Fruit fly (Drosophila melanogaster) whole organism, adult: ENCODE data around the gene pod1.
A peak's percentile ranks its signal among the peaks of the same experiment; 100 is the strongest.

Experiments used
- CG11617 ChIP-seq: fragments of 200-800 bp; sonication (Bioruptor generic); optimal IDR thresholded peaks from 2 replicates; lab custom pipeline; 2017; ENCODE audit warnings: mild to moderate bottlenecking, missing biosample characterization, missing genetic modification reagents, missing genetic modification characterization
- CG12768 ChIP-seq: fragments of 200-800 bp; sonication (Bioruptor generic); optimal IDR thresholded peaks from 2 replicates; lab custom pipeline; 2017; ENCODE audit warnings: missing biosample characterization, missing genetic modification characterization, mild to moderate bottlenecking, moderate library complexity, missing genetic modification reagents
- CG14711 ChIP-seq: fragments of 200-800 bp; sonication (Bioruptor generic); optimal IDR thresholded peaks from 2 replicates; lab custom pipeline; 2018; ENCODE audit warnings: missing biosample characterization, mild to moderate bottlenecking, missing genetic modification characterization, moderate library complexity
- CG1620 ChIP-seq: fragments of 200-800 bp; sonication (Bioruptor generic); optimal IDR thresholded peaks from 2 replicates; lab custom pipeline; 2016; ENCODE audit warnings: missing biosample characterization, missing genetic modification characterization
- CG33017 ChIP-seq: fragments of 200-800 bp; sonication (Bioruptor generic); optimal IDR thresholded peaks from 2 replicates; lab custom pipeline; 2018; ENCODE audit warnings: missing biosample characterization, mild to moderate bottlenecking, missing genetic modification characterization, moderate library complexity
- CG5204 ChIP-seq: fragments of 200-800 bp; sonication (Bioruptor generic); optimal IDR thresholded peaks from 2 replicates; lab custom pipeline; 2016; ENCODE audit warnings: missing biosample characterization, missing genetic modification characterization
- CG7045 ChIP-seq: fragments of 200-800 bp; sonication (Bioruptor generic); optimal IDR thresholded peaks from 2 replicates; lab custom pipeline; 2017; ENCODE audit warnings: missing biosample characterization, mild to moderate bottlenecking, missing genetic modification characterization
- CG7101 ChIP-seq: fragments of 200-800 bp; sonication (Bioruptor generic); optimal IDR thresholded peaks from 2 replicates; lab custom pipeline; 2018; ENCODE audit warnings: missing biosample characterization, mild to moderate bottlenecking, missing genetic modification characterization, moderate library complexity
- Clk ChIP-seq: fragments of 200-800 bp; sonication (Bioruptor generic); optimal IDR thresholded peaks from 2 replicates; lab custom pipeline; 2017; ENCODE audit warnings: missing biosample characterization, missing genetic modification characterization
- Crg-1 ChIP-seq: fragments of 200-800 bp; sonication (Bioruptor generic); optimal IDR thresholded peaks from 2 replicates; lab custom pipeline; 2016; ENCODE audit warnings: missing biosample characterization, missing genetic modification characterization
- Hr96 ChIP-seq: fragments of 200-800 bp; sonication (Bioruptor generic); optimal IDR thresholded peaks from 2 replicates; lab custom pipeline; 2016; ENCODE audit warnings: missing biosample characterization, missing genetic modification characterization
- Mnt ChIP-seq: fragments of 200-800 bp; sonication (Bioruptor generic); optimal IDR thresholded peaks from 2 replicates; lab custom pipeline; 2016; ENCODE audit warnings: missing biosample characterization, mild to moderate bottlenecking, missing genetic modification characterization
- bab1 ChIP-seq: fragments of 200-800 bp; sonication (Bioruptor generic); optimal IDR thresholded peaks from 3 replicates; lab custom pipeline; 2019; ENCODE audit warnings: missing biosample characterization, mild to moderate bottlenecking, missing genetic modification characterization, moderate library complexity
- cic ChIP-seq: fragments of 200-800 bp; sonication (Bioruptor generic); optimal IDR thresholded peaks from 2 replicates; lab custom pipeline; 2017; ENCODE audit warnings: missing biosample characterization, mild to moderate bottlenecking, missing genetic modification characterization, moderate library complexity
- cnc ChIP-seq, 2 experiments: fragments of >200 bp; optimal IDR thresholded peaks; 2 replicates each; lab custom pipeline; 2017
- kay ChIP-seq: fragments of 200-800 bp; sonication (Bioruptor generic); peaks from one replicate; lab custom pipeline; 2016; ENCODE audit warnings: missing biosample characterization, missing genetic modification characterization, borderline replicate concordance
- ovo ChIP-seq: fragments of 200-800 bp; sonication (Bioruptor generic); optimal IDR thresholded peaks from 2 replicates; lab custom pipeline; 2016; ENCODE audit warnings: missing biosample characterization, missing genetic modification characterization
- pad ChIP-seq: fragments of 200-800 bp; sonication (Bioruptor generic); optimal IDR thresholded peaks from 3 replicates; lab custom pipeline; 2017; ENCODE audit warnings: missing biosample characterization, missing genetic modification characterization, mild to moderate bottlenecking, moderate library complexity, missing genetic modification reagents
- tj ChIP-seq: fragments of 200-800 bp; sonication (Bioruptor generic); optimal IDR thresholded peaks from 3 replicates; lab custom pipeline; 2017; ENCODE audit warnings: missing biosample characterization, mild to moderate bottlenecking, missing genetic modification characterization, moderate library complexity
- toe ChIP-seq: fragments of 200-800 bp; sonication (Bioruptor generic); optimal IDR thresholded peaks from 2 replicates; lab custom pipeline; 2016; ENCODE audit warnings: missing biosample characterization, missing genetic modification characterization

The pod1 gene

DNA sequence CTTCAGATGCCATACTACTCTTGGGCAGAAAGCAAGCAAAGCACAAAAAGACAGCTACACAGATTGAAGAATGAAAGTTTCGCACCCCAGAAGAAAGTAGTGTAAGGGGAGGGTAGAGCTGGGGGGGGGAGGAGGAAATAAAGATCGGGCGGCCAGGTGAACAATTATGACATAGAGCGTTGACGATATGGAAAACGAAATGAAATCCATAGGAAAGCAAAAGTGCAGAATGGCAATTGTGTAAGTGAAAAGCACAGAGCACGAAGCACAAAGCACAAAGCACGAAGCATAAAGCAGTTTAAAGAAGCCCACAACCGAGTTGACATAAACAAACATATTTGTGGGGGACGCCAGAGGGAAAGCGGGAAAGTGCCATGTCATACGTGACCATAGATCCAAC is 6.5 kb upstream of the pod1 start:
- TF ChIP-seq toe (GFP tag; lab: Kevin White, UChicago): no peak
- TF ChIP-seq cnc (optimal IDR thresholded peaks at IDR 0.05; lab: Kevin White, UChicago): no peak
- TF ChIP-seq CG11617 (GFP tag; lab: Kevin White, UChicago): no peak
- no peak for TF ChIP-seq Hr96 (GFP tag; lab: Kevin White, UChicago)
- no peak for TF ChIP-seq bab1
- TF ChIP-seq pad: no peak
- no peak for TF ChIP-seq CG33017
- no peak for TF ChIP-seq CG14711 (tag; lab: Kevin White, UChicago)
- no peak for TF ChIP-seq Mnt (GFP tag; lab: Kevin White, UChicago)

dm6 chrX:6799261-6800022 is 4.0 kb upstream of the pod1 start:
- TF ChIP-seq Crg-1 (GFP tag; lab: Kevin White, UChicago) (no peak), CG7101 (tag; lab: Kevin White, UChicago) (peak; percentile 53), kay (GFP tag; lab: Kevin White, UChicago) (peak; percentile 51), CG14711 (tag; lab: Kevin White, UChicago) (peak; percentile 38), CG11617 (GFP tag; lab: Kevin White, UChicago) (peak; percentile 12), bab1 (no peak), Clk (GFP tag; lab: Kevin White, UChicago) (no peak), CG33017 (peak; percentile 30), cnc (optimal IDR thresholded peaks at IDR 0.05; lab: Kevin White, UChicago) (no peak), CG1620 (GFP tag; lab: Kevin White, UChicago) (no peak), Mnt (GFP tag; lab: Kevin White, UChicago) (no peak), CG7045 (peak; percentile 8), cic (GFP tag; lab: Kevin White, UChicago) (peak; percentile 32), toe (GFP tag; lab: Kevin White, UChicago) (no peak), tj (GFP tag; lab: Kevin White, UChicago) (no peak), Hr96 (GFP tag; lab: Kevin White, UChicago) (no peak), pad (peak; percentile 1)

DNA sequence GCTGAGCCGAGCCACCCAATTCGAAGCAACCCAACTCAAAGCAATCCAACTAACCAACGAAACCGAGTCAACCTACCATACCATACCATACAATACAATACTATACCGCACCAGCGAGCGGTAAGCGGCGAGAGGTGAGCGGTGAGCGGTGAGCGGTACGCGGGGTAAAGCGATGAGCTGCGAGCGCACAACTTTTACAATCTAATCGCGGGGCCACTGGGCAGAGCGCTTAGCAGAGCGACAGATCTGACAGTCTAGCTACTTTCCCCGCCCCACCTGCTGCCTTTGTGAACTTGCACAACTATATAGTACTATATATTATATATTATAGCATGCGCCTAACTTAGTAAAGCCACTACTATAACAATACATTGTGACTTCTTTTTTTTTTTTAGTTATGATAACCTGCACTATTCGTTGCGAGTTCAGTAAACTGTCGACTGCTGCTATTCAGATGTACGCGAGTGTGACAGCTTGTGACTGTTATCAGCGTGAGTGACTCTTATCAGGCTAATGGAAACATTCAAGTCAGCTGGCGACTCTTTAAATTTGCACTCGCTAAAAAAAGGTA is 2.7 kb upstream of the pod1 start:
- TF ChIP-seq cic (GFP tag; lab: Kevin White, UChicago) (peak; percentile 93), pad (peak; percentile 69), ovo (no peak), Crg-1 (GFP tag; lab: Kevin White, UChicago) (peak; percentile 10), CG7101 (tag; lab: Kevin White, UChicago) (peak; percentile 45), Clk (GFP tag; lab: Kevin White, UChicago) (no peak), toe (GFP tag; lab: Kevin White, UChicago) (peak; percentile 11), CG33017 (peak; percentile 28), tj (GFP tag; lab: Kevin White, UChicago) (peak; percentile 37), CG14711 (tag; lab: Kevin White, UChicago) (peak; percentile 50), Mnt (GFP tag; lab: Kevin White, UChicago) (peak; percentile 59), cnc (optimal IDR thresholded peaks at IDR 0.05; lab: Kevin White, UChicago) (no peak), Hr96 (GFP tag; lab: Kevin White, UChicago) (peak; percentile 62), bab1 (peak; percentile 47), kay (GFP tag; lab: Kevin White, UChicago) (peak; percentile 65), CG12768 (GFP tag; lab: Kevin White, UChicago) (peak; percentile 79), CG5204 (GFP tag; lab: Kevin White, UChicago) (no peak), CG11617 (GFP tag; lab: Kevin White, UChicago) (peak; percentile 66)

- TF ChIP-seq toe (GFP tag; lab: Kevin White, UChicago) (no peak), Clk (GFP tag; lab: Kevin White, UChicago) (no peak), ovo (no peak), CG11617 (GFP tag; lab: Kevin White, UChicago) (no peak), CG33017 (no peak), CG12768 (GFP tag; lab: Kevin White, UChicago) (no peak), CG1620 (GFP tag; lab: Kevin White, UChicago) (no peak), CG7101 (tag; lab: Kevin White, UChicago) (no peak), bab1 (no peak), pad (no peak), kay (GFP tag; lab: Kevin White, UChicago) (no peak), Crg-1 (GFP tag; lab: Kevin White, UChicago) (no peak)
Observed at dm6 chrX:6802376-6803080, 956 bp upstream of the pod1 start.

DNA sequence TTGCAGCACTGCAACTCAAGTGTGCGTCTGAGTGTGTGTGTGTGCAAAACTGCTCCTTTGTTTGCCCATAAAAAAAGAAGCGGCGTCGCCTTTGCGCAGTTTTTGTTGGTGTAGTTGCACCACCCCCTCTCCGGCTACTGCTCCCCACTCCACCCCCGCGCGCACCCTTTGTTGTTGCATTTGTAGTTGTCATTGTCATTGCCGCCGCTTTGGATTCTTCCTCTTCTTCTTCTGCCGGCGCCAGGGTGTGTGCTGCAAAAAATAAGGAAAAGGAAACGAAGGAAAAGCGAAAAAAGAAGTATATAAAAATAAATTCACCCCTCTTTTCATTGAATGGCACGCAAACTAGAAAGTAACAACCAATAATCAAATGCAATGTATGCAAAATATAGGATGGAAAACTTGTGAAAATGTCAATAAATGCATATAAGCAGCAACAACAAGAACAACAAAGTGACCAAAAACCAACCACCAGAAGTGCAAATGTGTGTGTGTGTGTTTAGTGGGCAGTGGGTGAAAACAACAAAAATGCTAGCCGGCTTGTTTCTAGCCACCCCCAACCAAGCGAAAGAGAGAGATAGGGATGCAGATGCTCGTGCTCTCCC is 498 bp downstream of the pod1 start:
- TF ChIP-seq pad (no peak), CG7045 (no peak), CG5204 (GFP tag; lab: Kevin White, UChicago) (no peak), Crg-1 (GFP tag; lab: Kevin White, UChicago) (no peak), ovo (no peak), Clk (GFP tag; lab: Kevin White, UChicago) (no peak), bab1 (no peak), cnc (optimal IDR thresholded peaks at IDR 0.05; lab: Kevin White, UChicago) (no peak), kay (GFP tag; lab: Kevin White, UChicago) (no peak), CG12768 (GFP tag; lab: Kevin White, UChicago) (no peak), cic (GFP tag; lab: Kevin White, UChicago) (no peak), CG7101 (tag; lab: Kevin White, UChicago) (no peak), tj (GFP tag; lab: Kevin White, UChicago) (no peak), Hr96 (GFP tag; lab: Kevin White, UChicago) (no peak), CG33017 (no peak), CG1620 (GFP tag; lab: Kevin White, UChicago) (no peak)
